Fruit fly (Drosophila melanogaster): ENCODE measurements around the gene lds.
A peak's percentile ranks its signal among the peaks of the same experiment; 100 is the strongest.

The lds gene

dm6 chr3R:7966544-7967264 is 46.5 kb downstream of the lds start:
- no peak for TF ChIP-seq YL-1 (GFP tag; optimal IDR thresholded peaks at IDR 0.05)
- no peak for TF ChIP-seq cas (GFP tag; IDR thresholded peaks at IDR 0.05)
- no peak for TF ChIP-seq Dll (GFP tag; IDR thresholded peaks at IDR 0.05; ENCODE audit: partially characterized antibody)
- no peak for TF ChIP-seq ara (GFP tag; IDR thresholded peaks at IDR 0.05)
- peak; percentile 48 for TF ChIP-seq Drgx (GFP tag; IDR thresholded peaks at IDR 0.05)
- no peak for TF ChIP-seq zen (tag; optimal IDR thresholded peaks at IDR 0.05)
- no peak for TF ChIP-seq luna (GFP tag; optimal IDR thresholded peaks at IDR 0.05)
- peak in 1 of 2 experiments; percentile 30 for TF ChIP-seq Pdp1 (GFP tag; optimal IDR thresholded peaks at IDR 0.05)
- TF ChIP-seq Optix (GFP tag; IDR thresholded peaks at IDR 0.05) = no peak
- TF ChIP-seq ase (GFP tag; IDR thresholded peaks at IDR 0.05) = no peak
- no peak for TF ChIP-seq Meics (GFP tag; optimal IDR thresholded peaks at IDR 0.05)
- TF ChIP-seq knrl (GFP tag; IDR thresholded peaks at IDR 0.05; ENCODE audit: partially characterized antibody) = 0 out of 3 replicates have a peak, but pooled peaks have one; percentile 9
- TF ChIP-seq Hsf (GFP tag; optimal IDR thresholded peaks at IDR 0.05) = no peak
- peak; percentile 49 for TF ChIP-seq Deaf1 (tag; optimal IDR thresholded peaks at IDR 0.05)
- TF ChIP-seq CG11093 (GFP tag; IDR thresholded peaks at IDR 0.05) = no peak
- no peak for TF ChIP-seq CG13123 (GFP tag; optimal IDR thresholded peaks at IDR 0.05)
- TF ChIP-seq Sry-β (GFP tag; optimal IDR thresholded peaks at IDR 0.05) = no peak
- TF ChIP-seq otp (GFP tag; IDR thresholded peaks at IDR 0.05) = 0 out of 3 replicates have a peak, but pooled peaks have one; percentile 8
- peak in 1 of 2 experiments; percentile 5 for TF ChIP-seq Trl (optimal IDR thresholded peaks at IDR 0.05)
- no peak for TF ChIP-seq Trl (GFP tag; optimal IDR thresholded peaks at IDR 0.05)
- TF ChIP-seq CG13287 (GFP tag; IDR thresholded peaks at IDR 0.05; ENCODE audit: partially characterized antibody) = no peak
- TF ChIP-seq hth (optimal IDR thresholded peaks at IDR 0.05) = no peak
- no peak for TF ChIP-seq CG4617 (GFP tag; optimal IDR thresholded peaks at IDR 0.05; ENCODE audit: borderline replicate concordance)
- TF ChIP-seq sqz (GFP tag; optimal IDR thresholded peaks at IDR 0.05) = no peak
- no peak for TF ChIP-seq so (GFP tag; IDR thresholded peaks at IDR 0.05)
- TF ChIP-seq NFAT (GFP tag; IDR thresholded peaks at IDR 0.05) = no peak
- peak; percentile 56 for TF ChIP-seq CG5180 (GFP tag; optimal IDR thresholded peaks at IDR 0.05)
- peak; percentile 27 for TF ChIP-seq nom (GFP tag; optimal IDR thresholded peaks at IDR 0.05)
- no peak for TF ChIP-seq Fer2 (tag; optimal IDR thresholded peaks at IDR 0.05)
- TF ChIP-seq Med (GFP tag) = peak; percentile 36
- TF ChIP-seq CG12071 (GFP tag; optimal IDR thresholded peaks at IDR 0.05) = no peak
- no peak for TF ChIP-seq CG10431 (GFP tag; optimal IDR thresholded peaks at IDR 0.05)
- TF ChIP-seq CG42726 (GFP tag; IDR thresholded peaks at IDR 0.05; ENCODE audit: partially characterized antibody) = 0 out of 2 replicates have a peak, but pooled peaks have one; percentile 7

dm6 chr3R:7967347-7967746 is 47.1 kb downstream of the lds start, which contains the start of gene dsx:
TSS of gene dsx (minus strand) at chr3R:7967408.
- TF ChIP-seq Dp (GFP tag; optimal IDR thresholded peaks at IDR 0.05) = no peak
- TF ChIP-seq D19A (tag; optimal IDR thresholded peaks at IDR 0.05) = peak; percentile 7
- no peak for TF ChIP-seq CG9817 (tag; optimal IDR thresholded peaks at IDR 0.05)
- TF ChIP-seq CG10274 (GFP tag; optimal IDR thresholded peaks at IDR 0.05) = peak; percentile 78
- 0 out of 3 replicates have a peak, but pooled peaks have one; percentile 18 for TF ChIP-seq CG17361 (GFP tag; IDR thresholded peaks at IDR 0.05)

DNA sequence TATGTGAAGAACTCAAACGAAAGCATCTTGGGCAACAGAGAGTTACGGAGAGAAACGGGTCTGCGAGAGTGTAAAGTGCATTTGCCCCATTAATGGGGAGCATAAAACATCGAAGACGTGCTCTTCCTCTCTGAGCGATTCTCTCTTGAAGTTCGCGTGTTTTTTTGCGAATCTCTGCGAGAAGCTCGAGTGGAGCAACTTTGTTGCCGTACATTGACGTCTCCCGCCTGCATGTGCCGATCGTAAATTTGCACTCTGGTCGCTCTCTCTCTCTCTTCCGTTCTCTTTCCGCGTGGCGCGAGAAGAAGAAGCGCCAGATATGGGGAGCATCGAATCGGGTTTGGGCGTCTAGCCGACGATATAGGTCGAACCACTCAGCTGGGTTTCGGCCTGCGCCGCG is 47.6 kb downstream of the lds start:
- TF ChIP-seq CG14050 (GFP tag; IDR thresholded peaks at IDR 0.05) (no peak), tx (GFP tag; optimal IDR thresholded peaks at IDR 0.05) (no peak), yki (optimal IDR thresholded peaks at IDR 0.05) (peak; percentile 29), Drgx (GFP tag; IDR thresholded peaks at IDR 0.05) (peak; percentile 71), CG16815 (GFP tag; optimal IDR thresholded peaks at IDR 0.05) (no peak), Trl (optimal IDR thresholded peaks at IDR 0.05) (peak; percentile 54 to 78), Trl (GFP tag; optimal IDR thresholded peaks at IDR 0.05) (no peak), lbe (GFP tag; optimal IDR thresholded peaks at IDR 0.05) (peak; percentile 67), ara (GFP tag; IDR thresholded peaks at IDR 0.05) (0 out of 2 replicates have a peak, but pooled peaks have one; percentile 39), CG3163 (GFP tag; optimal IDR thresholded peaks at IDR 0.05) (peak; percentile 12), CG17385 (GFP tag; optimal IDR thresholded peaks at IDR 0.05) (peak; percentile 33), Dll (GFP tag; IDR thresholded peaks at IDR 0.05; ENCODE audit: partially characterized antibody) (peak; percentile 55; the same call in 1 of the 4 replicates), nom (GFP tag; optimal IDR thresholded peaks at IDR 0.05) (peak; percentile 85), CG5180 (GFP tag; optimal IDR thresholded peaks at IDR 0.05) (peak; percentile 34), Pdp1 (GFP tag; optimal IDR thresholded peaks at IDR 0.05) (no peak), CG12769 (tag; optimal IDR thresholded peaks at IDR 0.05) (peak; percentile 52), CG11504 (tag; optimal IDR thresholded peaks at IDR 0.05) (peak; percentile 59)

Measured in whole organism, embryonic.